Fruit fly (Drosophila melanogaster) whole organism, embryonic: ENCODE results near the gene CG7715.

Experiments
- Antp ChIP-seq: fragments of 200-800 bp; sonication (Bioruptor generic); optimal IDR thresholded peaks from 3 replicates; lab custom pipeline; 2016; ENCODE audit warnings: missing biosample characterization, missing genetic modification characterization
- CG11696 ChIP-seq: fragments of 200-800 bp; sonication (Bioruptor generic); IDR thresholded peaks from 2 replicates; pipeline ENCODE4 v1.3.6; 2022; ENCODE audit warnings: missing biosample characterization, missing genetic modification characterization
- CG12769 ChIP-seq: fragments of 200-800 bp; sonication (Bioruptor generic); optimal IDR thresholded peaks from 2 replicates; lab custom pipeline; 2019; ENCODE audit warnings: missing biosample characterization, mild to moderate bottlenecking, missing genetic modification characterization, moderate library complexity
- CG13123 ChIP-seq: fragments of 200-800 bp; sonication (Bioruptor generic); optimal IDR thresholded peaks from 2 replicates; lab custom pipeline; 2016; ENCODE audit warnings: missing biosample characterization, missing genetic modification characterization
- CG13894 ChIP-seq: fragments of 200-800 bp; sonication (Bioruptor generic); optimal IDR thresholded peaks from 3 replicates; lab custom pipeline; 2018; ENCODE audit warnings: missing biosample characterization, mild to moderate bottlenecking, missing genetic modification characterization, moderate library complexity
- CG15514 ChIP-seq: fragments of 200-800 bp; sonication (Bioruptor generic); optimal IDR thresholded peaks from 3 replicates; lab custom pipeline; 2017; ENCODE audit warnings: missing biosample characterization, missing genetic modification characterization, mild to moderate bottlenecking, moderate library complexity, missing genetic modification reagents
- CG1647 ChIP-seq: fragments of 200-800 bp; sonication (Bioruptor generic); optimal IDR thresholded peaks from 3 replicates; lab custom pipeline; 2016; ENCODE audit warnings: missing biosample characterization, missing genetic modification characterization
- CG16813 ChIP-seq: fragments of 200-800 bp; sonication (Bioruptor generic); IDR thresholded peaks from 3 replicates; pipeline ENCODE4 v1.3.6; 2022; ENCODE audit warnings: missing biosample characterization, missing genetic modification characterization; ENCODE audit not compliant: partially characterized antibody
- CG18011 ChIP-seq: fragments of 200-800 bp; sonication (Bioruptor generic); optimal IDR thresholded peaks from 2 replicates; lab custom pipeline; 2017; ENCODE audit warnings: missing biosample characterization, missing genetic modification characterization, mild to moderate bottlenecking, moderate library complexity, missing genotype
- CG30020 ChIP-seq: fragments of 200-800 bp; optimal IDR thresholded peaks from 2 replicates; lab custom pipeline; 2019; ENCODE audit warnings: missing biosample characterization, mild to moderate bottlenecking, missing genetic modification characterization, moderate library complexity
- CG3065 ChIP-seq: fragments of 200-800 bp; sonication (Bioruptor generic); optimal IDR thresholded peaks from 2 replicates; lab custom pipeline; 2016; ENCODE audit warnings: missing biosample characterization, missing genetic modification characterization
- CG31224 ChIP-seq: fragments of 200-800 bp; sonication (Bioruptor generic); IDR thresholded peaks from 2 replicates; pipeline ENCODE4 v1.3.6; 2022; ENCODE audit warnings: missing biosample characterization, missing genetic modification characterization
- CG33557 ChIP-seq: fragments of 200-800 bp; sonication (Bioruptor generic); optimal IDR thresholded peaks from 2 replicates; lab custom pipeline; 2019; ENCODE audit warnings: missing biosample characterization, mild to moderate bottlenecking, missing genetic modification characterization, moderate library complexity
- CG34422 ChIP-seq: fragments of 200-800 bp; sonication (Bioruptor generic); IDR thresholded peaks from 3 replicates; pipeline ENCODE4 v1.3.6; 2022; ENCODE audit warnings: missing biosample characterization, missing genetic modification characterization
- CG4360 ChIP-seq: fragments of 200-800 bp; sonication (Bioruptor generic); IDR thresholded peaks from 2 replicates; pipeline ENCODE4 v1.3.6; 2022; ENCODE audit warnings: missing biosample characterization, missing genetic modification characterization
- CG7928 ChIP-seq: fragments of 200-800 bp; sonication (Bioruptor generic); optimal IDR thresholded peaks from 2 replicates; lab custom pipeline; 2017; ENCODE audit warnings: missing biosample characterization, mild to moderate bottlenecking, missing genetic modification characterization
- CG8478 ChIP-seq: fragments of >200 bp; optimal IDR thresholded peaks from 2 replicates; lab custom pipeline; 2018
- CG9215 ChIP-seq: fragments of 200-800 bp; sonication (Bioruptor generic); IDR thresholded peaks from 2 replicates; pipeline ENCODE4 v1.3.6; 2022; ENCODE audit warnings: missing biosample characterization, missing genetic modification characterization
- CTCF ChIP-seq: fragments of 200-800 bp; sonication (Bioruptor generic); optimal IDR thresholded peaks from 2 replicates; lab custom pipeline; 2017; ENCODE audit warnings: missing biosample characterization, mild to moderate bottlenecking, missing genetic modification characterization, moderate library complexity
- Deaf1 ChIP-seq: fragments of 200-800 bp; optimal IDR thresholded peaks from 3 replicates; lab custom pipeline; 2019; ENCODE audit warnings: missing biosample characterization, mild to moderate bottlenecking, missing genetic modification characterization, moderate library complexity
- Dp ChIP-seq: fragments of 200-800 bp; sonication (Bioruptor generic); optimal IDR thresholded peaks from 2 replicates; lab custom pipeline; 2018; ENCODE audit warnings: missing biosample characterization, mild to moderate bottlenecking, missing genetic modification characterization, moderate library complexity
- Drgx ChIP-seq: fragments of 200-800 bp; sonication (Bioruptor generic); IDR thresholded peaks from 2 replicates; pipeline ENCODE4 v1.3.6; 2022; ENCODE audit warnings: missing biosample characterization, missing genetic modification characterization
- E2f2 ChIP-seq: fragments of 200-800 bp; sonication (Bioruptor generic); IDR thresholded peaks from 2 replicates; pipeline ENCODE4 v1.3.6; 2022; ENCODE audit warnings: missing biosample characterization, missing genetic modification characterization
- Ets65A ChIP-seq: fragments of 200-800 bp; sonication (Bioruptor generic); peaks from one replicate; lab custom pipeline; 2016; ENCODE audit warnings: missing biosample characterization, missing genetic modification characterization
- Fer1 ChIP-seq: fragments of 200-800 bp; sonication (Bioruptor generic); optimal IDR thresholded peaks from 2 replicates; lab custom pipeline; 2017; ENCODE audit warnings: missing biosample characterization, mild to moderate bottlenecking, missing genetic modification characterization
- Fer2 ChIP-seq: fragments of 200-800 bp; sonication (Bioruptor generic); optimal IDR thresholded peaks from 2 replicates; lab custom pipeline; 2018; ENCODE audit warnings: missing biosample characterization, mild to moderate bottlenecking, missing genetic modification characterization, moderate library complexity
- Mad ChIP-seq: fragments of 200-800 bp; sonication (Bioruptor generic); optimal IDR thresholded peaks from 2 replicates; lab custom pipeline; 2016; ENCODE audit warnings: missing biosample characterization, missing genetic modification characterization
- Med ChIP-seq: fragments of 200-800 bp; sonication (Bioruptor generic); peaks from one replicate; lab custom pipeline; 2016; ENCODE audit warnings: missing biosample characterization, missing genetic modification characterization, mild to moderate bottlenecking, inconsistent platforms, moderate library complexity
- Nf-YC ChIP-seq: fragments of 200-800 bp; optimal IDR thresholded peaks from 3 replicates; lab custom pipeline; 2019; ENCODE audit warnings: missing biosample characterization, mild to moderate bottlenecking, missing genetic modification characterization, moderate library complexity
- Rfx ChIP-seq: fragments of 200-800 bp; sonication (Bioruptor generic); IDR thresholded peaks from 2 replicates; pipeline ENCODE4 v1.3.6; 2022; ENCODE audit warnings: missing biosample characterization, missing genetic modification characterization
- Sry-δ ChIP-seq: fragments of 200-800 bp; sonication (Bioruptor generic); optimal IDR thresholded peaks from 2 replicates; lab custom pipeline; 2016; ENCODE audit warnings: missing biosample characterization, missing genetic modification characterization
- ash1 ChIP-seq: fragments of 200-800 bp; sonication (Bioruptor generic); optimal IDR thresholded peaks from 2 replicates; lab custom pipeline; 2018; ENCODE audit warnings: missing biosample characterization, mild to moderate bottlenecking, missing genetic modification characterization
- bsh ChIP-seq, 2 experiments: fragments of 200-800 bp; sonication (Bioruptor generic); optimal IDR thresholded peaks; 2 replicates each; lab custom pipeline; 2017 to 2018; ENCODE audit warnings: mild to moderate bottlenecking in 2 of 2, missing biosample characterization in 2 of 2, missing genetic modification characterization in 2 of 2, moderate library complexity in 1 of 2
- cato ChIP-seq: fragments of 200-800 bp; sonication (Bioruptor generic); optimal IDR thresholded peaks from 2 replicates; lab custom pipeline; 2016; ENCODE audit warnings: missing biosample characterization, missing genetic modification characterization, borderline replicate concordance
- chinmo ChIP-seq: fragments of 200-800 bp; sonication (Bioruptor generic); IDR thresholded peaks from 4 replicates; pipeline ENCODE4 v1.3.6; 2022; ENCODE audit warnings: missing biosample characterization, missing genetic modification characterization; ENCODE audit not compliant: partially characterized antibody
- dm ChIP-seq: fragments of 200-800 bp; sonication (Bioruptor generic); optimal IDR thresholded peaks from 3 replicates; lab custom pipeline; 2016; ENCODE audit warnings: missing biosample characterization, missing genetic modification characterization
- dmrt99B ChIP-seq: fragments of 200-800 bp; sonication (Bioruptor generic); optimal IDR thresholded peaks from 2 replicates; lab custom pipeline; 2018; ENCODE audit warnings: missing biosample characterization, mild to moderate bottlenecking, missing genetic modification characterization, moderate library complexity
- eve ChIP-seq, 2 experiments: fragments of >200 bp; optimal IDR thresholded peaks; 2 replicates each; lab custom pipeline; 2017; ENCODE audit warnings: missing biosample characterization in 2 of 2, missing genetic modification characterization in 2 of 2
- ewg ChIP-seq: fragments of 200-800 bp; sonication (Bioruptor generic); optimal IDR thresholded peaks from 3 replicates; lab custom pipeline; 2017; ENCODE audit warnings: mild to moderate bottlenecking, missing biosample characterization, missing genetic modification reagents, missing genetic modification characterization
- fru ChIP-seq: fragments of >200 bp; optimal IDR thresholded peaks from 2 replicates; lab custom pipeline; 2017
- gro ChIP-seq: fragments of 200-800 bp; sonication (Bioruptor generic); optimal IDR thresholded peaks from 2 replicates; lab custom pipeline; 2016; ENCODE audit warnings: missing biosample characterization, missing genetic modification characterization
- jigr1 ChIP-seq: fragments of 200-800 bp; sonication (Bioruptor generic); IDR thresholded peaks from 3 replicates; pipeline ENCODE4 v1.3.6; 2022; ENCODE audit warnings: missing biosample characterization, missing genetic modification characterization
- jumu ChIP-seq: fragments of 200-800 bp; sonication (Bioruptor generic); optimal IDR thresholded peaks from 3 replicates; lab custom pipeline; 2016; ENCODE audit warnings: missing biosample characterization, missing genetic modification characterization
- lilli ChIP-seq: fragments of 200-800 bp; sonication (Bioruptor generic); optimal IDR thresholded peaks from 3 replicates; lab custom pipeline; 2016; ENCODE audit warnings: missing biosample characterization, missing genetic modification characterization
- nerfin-1 ChIP-seq: fragments of 200-800 bp; sonication (Bioruptor generic); optimal IDR thresholded peaks from 3 replicates; lab custom pipeline; 2019; ENCODE audit warnings: missing biosample characterization, mild to moderate bottlenecking, missing genetic modification characterization, moderate library complexity
- onecut ChIP-seq: fragments of 200-800 bp; sonication (Bioruptor generic); IDR thresholded peaks from 2 replicates; pipeline ENCODE4 v1.3.6; 2022; ENCODE audit warnings: missing biosample characterization, missing genetic modification characterization
- slbo ChIP-seq: fragments of 200-800 bp; sonication (Bioruptor generic); IDR thresholded peaks from 2 replicates; pipeline ENCODE4 v1.3.6; 2022; ENCODE audit warnings: missing biosample characterization, missing genetic modification characterization
- sqz ChIP-seq: fragments of 200-800 bp; sonication (Bioruptor generic); optimal IDR thresholded peaks from 3 replicates; lab custom pipeline; 2018; ENCODE audit warnings: missing biosample characterization, mild to moderate bottlenecking, missing genetic modification characterization

Gene CG7715

DNA sequence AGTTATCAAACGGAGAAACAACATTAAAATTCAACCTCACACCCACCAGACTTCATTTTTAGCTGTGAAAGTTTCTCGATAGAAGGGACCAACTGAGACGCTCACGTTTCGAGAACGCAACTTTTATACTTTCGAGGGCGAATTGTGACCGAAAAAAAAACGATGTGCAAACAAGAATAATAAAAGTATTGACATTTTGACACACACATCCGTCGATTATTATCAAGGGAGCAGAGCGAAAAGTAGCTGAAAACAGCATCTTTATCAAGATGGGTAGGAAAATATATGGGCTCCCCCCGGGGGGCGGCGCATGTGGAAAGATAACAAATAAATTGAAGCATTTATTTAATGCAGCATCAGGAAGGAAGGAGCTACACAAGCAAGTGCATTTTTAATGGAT is 34.7 kb downstream of the CG7715 start, which contains the start of gene CG14300:
Gene CG14300, minus strand, starts transcription at position 101 of the 400 bp plus-strand sequence.
- TF ChIP-seq Fer1 (GFP tag; lab: Kevin White, UChicago) = no peak
- TF ChIP-seq, all 482 proteins: peak for 0

- no peak for TF ChIP-seq CG13894 (tag; lab: Kevin White, UChicago)
- TF ChIP-seq CTCF (GFP tag; lab: Kevin White, UChicago) = no peak
- no peak for TF ChIP-seq CG30020 (tag; lab: Kevin White, UChicago)
Observed at dm6 chr3R:18692619-18693018, 35.6 kb downstream of the CG7715 start, which contains the start of gene Muc91C. Muc91C (minus strand) TSS chr3R:18692719.

- TF ChIP-seq Dp (GFP tag; lab: Kevin White, UChicago) (peak; percentile 2), ewg (GFP tag; lab: Kevin White, UChicago) (peak; percentile 26), CG15514 (GFP tag; lab: Kevin White, UChicago) (no peak), fru (lab: Kevin White, UChicago) (no peak), CG8478 (lab: Kevin White, UChicago) (peak; percentile 12), Sry-δ (GFP tag; lab: Kevin White, UChicago) (no peak), CG7928 (GFP tag; lab: Kevin White, UChicago) (no peak), Fer2 (no peak), E2f2 (peak; percentile 51), ash1 (GFP tag; lab: Kevin White, UChicago) (no peak), chinmo (GFP tag; lab: Robert Waterston, UW) (0 out of 4 replicates have a peak, but pooled peaks have one; percentile 38), dm (no peak), gro (GFP tag; lab: Kevin White, UChicago) (no peak), CG31224 (GFP tag; lab: Robert Waterston, UW) (0 out of 2 replicates have a peak, but pooled peaks have one; percentile 14), jumu (GFP tag; lab: Kevin White, UChicago) (no peak), Med (GFP tag; lab: Kevin White, UChicago) (peak; percentile 73), CG3065 (GFP tag; lab: Kevin White, UChicago) (no peak), Antp (GFP tag; lab: Kevin White, UChicago) (no peak)
Observed at dm6 chr3R:18681054-18681453, 47.2 kb downstream of the CG7715 start.

- TF ChIP-seq CG16813 (GFP tag; lab: Robert Waterston, UW) (no peak), jigr1 (GFP tag; lab: Robert Waterston, UW) (no peak), Drgx (GFP tag; lab: Robert Waterston, UW) (0 out of 2 replicates have a peak, but pooled peaks have one; percentile 6), eve (GFP tag; optimal IDR thresholded peaks at IDR 0.05; lab: Kevin White, UChicago) (no peak), cato (GFP tag; lab: Kevin White, UChicago) (no peak), Deaf1 (tag; lab: Kevin White, UChicago) (peak; percentile 86), CG9215 (GFP tag; lab: Robert Waterston, UW) (no peak), dm (no peak), nerfin-1 (tag; lab: Kevin White, UChicago) (peak; percentile 68), slbo (no peak), Nf-YC (tag; lab: Kevin White, UChicago) (peak; percentile 47), Rfx (GFP tag; lab: Robert Waterston, UW) (no peak), CG18011 (GFP tag; lab: Kevin White, UChicago) (no peak), ewg (GFP tag; lab: Kevin White, UChicago) (peak; percentile 15), Ets65A (GFP tag; lab: Kevin White, UChicago) (no peak), dmrt99B (tag; lab: Kevin White, UChicago) (no peak), CG12769 (tag; lab: Kevin White, UChicago) (no peak), CG33557 (no peak), bsh (GFP tag; optimal IDR thresholded peaks at IDR 0.05; lab: Kevin White, UChicago) (no peak), CG4360 (no peak), CG34422 (no peak), onecut (no peak), CG1647 (GFP tag; lab: Kevin White, UChicago) (no peak), CG13123 (GFP tag; lab: Kevin White, UChicago) (no peak), sqz (GFP tag; lab: Kevin White, UChicago) (no peak), lilli (GFP tag; lab: Kevin White, UChicago) (no peak), CG11696 (GFP tag; lab: Robert Waterston, UW) (no peak), Mad (GFP tag; lab: Kevin White, UChicago) (no peak)
Observed at dm6 chr3R:18680332-18680731, 47.9 kb downstream of the CG7715 start, which contains the start of the genes CG46318 and ChT. CG46318 (plus strand) TSS chr3R:18680604. ChT (plus strand) TSS chr3R:18680604.
